Worm (Caenorhabditis elegans) whole organism, L2 larva: Measurements from ENCODE around the gene grp-1.

ENCODE experiments used
- C34F6.9 ChIP-seq: fragments of 150-350 bp; optimal IDR thresholded peaks from 2 replicates; lab custom pipeline; 2014; ENCODE audit warnings: missing biosample characterization, missing genetic modification characterization
- F13H6.1 ChIP-seq: sonication (generic microtip); optimal IDR thresholded peaks from 2 replicates; lab custom pipeline; 2016; ENCODE audit warnings: missing genetic modification characterization, missing compliant biosample characterization
- Y55F3AM.14 ChIP-seq: fragments of 200-800 bp; sonication (Bioruptor generic); optimal IDR thresholded peaks from 2 replicates; lab custom pipeline; 2018; ENCODE audit warnings: mild to moderate bottlenecking, missing genetic modification characterization, missing compliant biosample characterization
- alr-1 ChIP-seq: fragments of 150-350 bp; optimal IDR thresholded peaks from 2 replicates; lab custom pipeline; 2014; ENCODE audit warnings: missing biosample characterization, missing genetic modification characterization
- aly-2 ChIP-seq: fragments of 150-350 bp; optimal IDR thresholded peaks from 2 replicates; lab custom pipeline; 2014; ENCODE audit warnings: missing biosample characterization, missing genetic modification characterization
- ama-1 ChIP-seq: fragments of 150-350 bp; optimal IDR thresholded peaks from 2 replicates; lab custom pipeline; 2018; ENCODE audit warnings: inconsistent platforms
- ceh-16 ChIP-seq: fragments of 150-350 bp; optimal IDR thresholded peaks from 2 replicates; lab custom pipeline; 2014; ENCODE audit warnings: missing biosample characterization, missing genetic modification characterization
- ceh-82 ChIP-seq: fragments of 150-350 bp; optimal IDR thresholded peaks from 2 replicates; lab custom pipeline; 2014; ENCODE audit warnings: missing biosample characterization, missing genetic modification characterization
- crh-2 ChIP-seq: sonication (generic microtip); optimal IDR thresholded peaks from 2 replicates; lab custom pipeline; 2017; ENCODE audit warnings: missing biosample characterization, missing genetic modification characterization
- dmd-4 ChIP-seq: sonication (generic microtip); optimal IDR thresholded peaks from 2 replicates; lab custom pipeline; 2017; ENCODE audit warnings: missing biosample characterization, missing genetic modification characterization
- egl-27 ChIP-seq: sonication (generic microtip); optimal IDR thresholded peaks from 3 replicates; lab custom pipeline; 2017; ENCODE audit warnings: missing biosample characterization, missing genetic modification reagents, missing genetic modification characterization
- elt-1 ChIP-seq: fragments of 150-350 bp; optimal IDR thresholded peaks from 2 replicates; lab custom pipeline; 2014; ENCODE audit warnings: missing biosample characterization, missing genetic modification characterization
- elt-3 ChIP-seq: sonication (generic microtip); optimal IDR thresholded peaks from 2 replicates; lab custom pipeline; 2017; ENCODE audit warnings: missing biosample characterization, missing genetic modification characterization
- gmeb-1 ChIP-seq: fragments of 150-350 bp; optimal IDR thresholded peaks from 2 replicates; lab custom pipeline; 2014; ENCODE audit warnings: missing biosample characterization, missing genetic modification characterization
- lin-13 ChIP-seq: fragments of 150-350 bp; optimal IDR thresholded peaks from 2 replicates; lab custom pipeline; 2014; ENCODE audit warnings: missing biosample characterization, missing genetic modification reagents, missing genetic modification characterization
- lsy-2 ChIP-seq, 2 experiments: fragments of 150-350 bp in 1 of 2; sonication (generic microtip) in 1 of 2; optimal IDR thresholded peaks; 2 replicates each; lab custom pipeline; 2014 to 2017; ENCODE audit warnings: missing biosample characterization in 2 of 2, missing genetic modification characterization in 2 of 2
- mab-5 ChIP-seq: fragments of 150-350 bp; optimal IDR thresholded peaks from 2 replicates; lab custom pipeline; 2014; ENCODE audit warnings: missing biosample characterization, missing genetic modification characterization
- mbf-1 ChIP-seq: sonication (generic microtip); optimal IDR thresholded peaks from 2 replicates; lab custom pipeline; 2017; ENCODE audit warnings: missing biosample characterization, missing genetic modification characterization
- mdl-1 ChIP-seq, 2 experiments: fragments of 150-350 bp in 1 of 2; sonication (generic microtip) in 1 of 2; optimal IDR thresholded peaks; 2 replicates each; lab custom pipeline; 2017; ENCODE audit warnings: missing biosample characterization in 2 of 2, missing genetic modification characterization in 2 of 2
- nhr-10 ChIP-seq: sonication (generic microtip); optimal IDR thresholded peaks from 2 replicates; lab custom pipeline; 2017; ENCODE audit warnings: missing biosample characterization, missing genetic modification characterization
- nhr-11 ChIP-seq: fragments of 150-350 bp; optimal IDR thresholded peaks from 2 replicates; lab custom pipeline; 2014; ENCODE audit warnings: missing biosample characterization, missing genetic modification characterization
- nhr-12 ChIP-seq: fragments of 150-350 bp; optimal IDR thresholded peaks from 2 replicates; lab custom pipeline; 2014; ENCODE audit warnings: missing biosample characterization, missing genetic modification characterization
- nhr-129 ChIP-seq: fragments of 150-350 bp; optimal IDR thresholded peaks from 2 replicates; lab custom pipeline; 2014; ENCODE audit warnings: missing biosample characterization, missing genetic modification characterization
- nhr-21 ChIP-seq: fragments of 150-350 bp; optimal IDR thresholded peaks from 2 replicates; lab custom pipeline; 2014; ENCODE audit warnings: missing biosample characterization, missing genetic modification characterization
- nhr-23 ChIP-seq: fragments of 150-350 bp; optimal IDR thresholded peaks from 2 replicates; lab custom pipeline; 2014; ENCODE audit warnings: missing biosample characterization, missing genetic modification reagents, missing genetic modification characterization
- nhr-237 ChIP-seq: fragments of 150-350 bp; optimal IDR thresholded peaks from 2 replicates; lab custom pipeline; 2014; ENCODE audit warnings: missing biosample characterization, missing genetic modification characterization
- nhr-25 ChIP-seq: fragments of 150-350 bp; sonication (generic microtip); optimal IDR thresholded peaks from 3 replicates; lab custom pipeline; 2014; ENCODE audit warnings: missing biosample characterization, missing genetic modification characterization
- nhr-6 ChIP-seq: fragments of 150-350 bp; optimal IDR thresholded peaks from 2 replicates; lab custom pipeline; 2014; ENCODE audit warnings: missing biosample characterization, missing genetic modification characterization
- nhr-77 ChIP-seq: fragments of 150-350 bp; optimal IDR thresholded peaks from 2 replicates; lab custom pipeline; 2014; ENCODE audit warnings: missing biosample characterization, missing genetic modification characterization
- sem-4 ChIP-seq: fragments of 150-350 bp; optimal IDR thresholded peaks from 2 replicates; lab custom pipeline; 2014; ENCODE audit warnings: missing biosample characterization, missing genetic modification reagents, missing genetic modification characterization
- sma-3 ChIP-seq: sonication (generic microtip); optimal IDR thresholded peaks from 2 replicates; lab custom pipeline; 2016; ENCODE audit warnings: missing genetic modification reagents, missing genetic modification characterization, missing compliant biosample characterization
- sma-9 ChIP-seq, 2 experiments: fragments of 150-350 bp in 1 of 2; sonication (generic microtip) in 1 of 2; optimal IDR thresholded peaks; 2 replicates each; lab custom pipeline; 2014 to 2016; ENCODE audit warnings: missing genetic modification characterization in 2 of 2, mild to moderate bottlenecking in 1 of 2, missing biosample characterization in 1 of 2, missing compliant biosample characterization in 1 of 2, missing genetic modification reagents in 1 of 2, moderate library complexity in 1 of 2
- snpc-4 ChIP-seq: fragments of 150-350 bp; optimal IDR thresholded peaks from 2 replicates; lab custom pipeline; 2014; ENCODE audit warnings: missing biosample characterization, missing genetic modification characterization
- unc-39 ChIP-seq: fragments of 150-350 bp; optimal IDR thresholded peaks from 2 replicates; lab custom pipeline; 2014; ENCODE audit warnings: missing biosample characterization, missing genetic modification characterization
- unc-55 ChIP-seq: fragments of 150-350 bp; sonication (generic microtip); optimal IDR thresholded peaks from 3 replicates; lab custom pipeline; 2014; ENCODE audit warnings: missing biosample characterization, missing genetic modification reagents, missing genetic modification characterization
- unc-62 ChIP-seq: fragments of 150-350 bp; optimal IDR thresholded peaks from 2 replicates; lab custom pipeline; 2014; ENCODE audit warnings: missing biosample characterization, missing genetic modification reagents, missing genetic modification characterization
- zag-1 ChIP-seq: fragments of 150-350 bp; optimal IDR thresholded peaks from 2 replicates; lab custom pipeline; 2014; ENCODE audit warnings: missing biosample characterization, missing genetic modification characterization
- ztf-11 ChIP-seq: sonication (generic microtip); optimal IDR thresholded peaks from 2 replicates; lab custom pipeline; 2017; ENCODE audit warnings: missing biosample characterization, missing genetic modification characterization

The grp-1 gene

ce11 chrIII:8067798-8068197 lies 17.7 kb upstream of the grp-1 start:
- no peak for TF ChIP-seq nhr-11 (tag; lab: Kevin White, UChicago)

- TF ChIP-seq sem-4 (tag; lab: Kevin White, UChicago) (no peak), nhr-129 (tag; lab: Kevin White, UChicago) (peak; percentile 6), snpc-4 (tag; lab: Kevin White, UChicago) (peak; percentile 38), nhr-25 (tag; lab: Kevin White, UChicago) (no peak)
Measured at ce11 chrIII:8069206-8069605, 16.3 kb upstream of the grp-1 start.

- TF ChIP-seq dmd-4 (tag; lab: Kevin White, UChicago) (no peak), sma-3 (GFP tag; lab: Kevin White, UChicago) (no peak), zag-1 (no peak), egl-27 (tag; lab: Kevin White, UChicago) (no peak), mbf-1 (tag; lab: Kevin White, UChicago) (no peak), C34F6.9 (tag; lab: Kevin White, UChicago) (no peak), snpc-4 (tag; lab: Kevin White, UChicago) (no peak), unc-39 (tag; lab: Kevin White, UChicago) (no peak), nhr-237 (no peak), gmeb-1 (tag; lab: Kevin White, UChicago) (no peak), ama-1 (lab: Kevin White, UChicago) (no peak), ceh-16 (tag; lab: Kevin White, UChicago) (no peak)
Measured at ce11 chrIII:8077180-8077579, 8.3 kb upstream of the grp-1 start.

- TF ChIP-seq elt-3 (tag; lab: Kevin White, UChicago) (no peak), mdl-1 (tag; optimal IDR thresholded peaks at IDR 0.05; lab: Kevin White, UChicago) (no peak), ztf-11 (tag; lab: Kevin White, UChicago) (no peak)
Measured at ce11 chrIII:8080165-8080738, 5.3 kb upstream of the grp-1 start, which contains the start of the genes dcr-1 and apc-2. Gene dcr-1, minus strand, starts transcription at chrIII:8080281. Gene apc-2, plus strand, starts transcription at chrIII:8080629.

ce11 chrIII:8088235-8088634 lies 2.7 kb downstream of the grp-1 start, which contains the start of gene vms-1:
Gene vms-1, plus strand, starts transcription at chrIII:8088535.
- no peak for TF ChIP-seq alr-1
- no peak for TF ChIP-seq sem-4 (tag; lab: Kevin White, UChicago)
- TF ChIP-seq nhr-129 (tag; lab: Kevin White, UChicago): no peak

ce11 chrIII:8091408-8091807 lies 5.9 kb downstream of the grp-1 start, which contains the start of gene idi-1:
Gene idi-1, plus strand, starts transcription at chrIII:8091708.
- TF ChIP-seq sma-3 (GFP tag; lab: Kevin White, UChicago) (no peak), Y55F3AM.14 (GFP tag; lab: Kevin White, UChicago) (no peak), mdl-1 (tag; optimal IDR thresholded peaks at IDR 0.05; lab: Kevin White, UChicago) (no peak), gmeb-1 (tag; lab: Kevin White, UChicago) (no peak), nhr-21 (tag; lab: Kevin White, UChicago) (no peak), mab-5 (no peak), ztf-11 (tag; lab: Kevin White, UChicago) (no peak), unc-62 (GFP tag; lab: Kevin White, UChicago) (no peak), ceh-82 (tag; lab: Kevin White, UChicago) (no peak), sma-9 (GFP tag; optimal IDR thresholded peaks at IDR 0.05; lab: Kevin White, UChicago) (no peak), sma-9 (tag; optimal IDR thresholded peaks at IDR 0.05; lab: Kevin White, UChicago) (no peak), lin-13 (GFP tag; lab: Kevin White, UChicago) (no peak), elt-1 (tag; lab: Kevin White, UChicago) (no peak)

ce11 chrIII:8093079-8093623 lies 7.6 kb downstream of the grp-1 start, which contains the start of gene K06H7.2:
Gene K06H7.2, plus strand, starts transcription at chrIII:8093573.
- TF ChIP-seq nhr-23 (tag; lab: Kevin White, UChicago) (no peak), F13H6.1 (tag; lab: Kevin White, UChicago) (no peak), ama-1 (lab: Kevin White, UChicago) (no peak), nhr-129 (tag; lab: Kevin White, UChicago) (peak; percentile 76), nhr-10 (no peak), unc-55 (peak; percentile 83), elt-3 (tag; lab: Kevin White, UChicago) (no peak), unc-62 (GFP tag; lab: Kevin White, UChicago) (no peak), sma-3 (GFP tag; lab: Kevin White, UChicago) (no peak), nhr-21 (tag; lab: Kevin White, UChicago) (no peak), egl-27 (tag; lab: Kevin White, UChicago) (no peak), nhr-25 (tag; lab: Kevin White, UChicago) (peak; percentile 46), sem-4 (tag; lab: Kevin White, UChicago) (peak; percentile 20), lsy-2 (tag; optimal IDR thresholded peaks at IDR 0.05; lab: Kevin White, UChicago) (peak; percentile 63 to 85), nhr-77 (tag; lab: Kevin White, UChicago) (no peak), mdl-1 (tag; optimal IDR thresholded peaks at IDR 0.05; lab: Kevin White, UChicago) (no peak), dmd-4 (tag; lab: Kevin White, UChicago) (no peak), gmeb-1 (tag; lab: Kevin White, UChicago) (peak; percentile 45), mab-5 (peak; percentile 65), nhr-12 (no peak), nhr-6 (tag; lab: Kevin White, UChicago) (peak; percentile 22), aly-2 (tag; lab: Kevin White, UChicago) (no peak), crh-2 (peak; percentile 74)
